Fruit fly (Drosophila melanogaster) whole organism, adult: ENCODE data around the gene boi.

Experiments
- CG11617 ChIP-seq: fragments of 200-800 bp; sonication (Bioruptor generic); optimal IDR thresholded peaks from 2 replicates; lab custom pipeline; 2017; ENCODE audit warnings: mild to moderate bottlenecking, missing biosample characterization, missing genetic modification reagents, missing genetic modification characterization
- CG12768 ChIP-seq: fragments of 200-800 bp; sonication (Bioruptor generic); optimal IDR thresholded peaks from 2 replicates; lab custom pipeline; 2017; ENCODE audit warnings: missing biosample characterization, missing genetic modification characterization, mild to moderate bottlenecking, moderate library complexity, missing genetic modification reagents
- CG14711 ChIP-seq: fragments of 200-800 bp; sonication (Bioruptor generic); optimal IDR thresholded peaks from 2 replicates; lab custom pipeline; 2018; ENCODE audit warnings: missing biosample characterization, mild to moderate bottlenecking, missing genetic modification characterization, moderate library complexity
- CG1620 ChIP-seq: fragments of 200-800 bp; sonication (Bioruptor generic); optimal IDR thresholded peaks from 2 replicates; lab custom pipeline; 2016; ENCODE audit warnings: missing biosample characterization, missing genetic modification characterization
- CG33017 ChIP-seq: fragments of 200-800 bp; sonication (Bioruptor generic); optimal IDR thresholded peaks from 2 replicates; lab custom pipeline; 2018; ENCODE audit warnings: missing biosample characterization, mild to moderate bottlenecking, missing genetic modification characterization, moderate library complexity
- CG5204 ChIP-seq: fragments of 200-800 bp; sonication (Bioruptor generic); optimal IDR thresholded peaks from 2 replicates; lab custom pipeline; 2016; ENCODE audit warnings: missing biosample characterization, missing genetic modification characterization
- CG7045 ChIP-seq: fragments of 200-800 bp; sonication (Bioruptor generic); optimal IDR thresholded peaks from 2 replicates; lab custom pipeline; 2017; ENCODE audit warnings: missing biosample characterization, mild to moderate bottlenecking, missing genetic modification characterization
- CG7101 ChIP-seq: fragments of 200-800 bp; sonication (Bioruptor generic); optimal IDR thresholded peaks from 2 replicates; lab custom pipeline; 2018; ENCODE audit warnings: missing biosample characterization, mild to moderate bottlenecking, missing genetic modification characterization, moderate library complexity
- Clk ChIP-seq: fragments of 200-800 bp; sonication (Bioruptor generic); optimal IDR thresholded peaks from 2 replicates; lab custom pipeline; 2017; ENCODE audit warnings: missing biosample characterization, missing genetic modification characterization
- Crg-1 ChIP-seq: fragments of 200-800 bp; sonication (Bioruptor generic); optimal IDR thresholded peaks from 2 replicates; lab custom pipeline; 2016; ENCODE audit warnings: missing biosample characterization, missing genetic modification characterization
- Hr96 ChIP-seq: fragments of 200-800 bp; sonication (Bioruptor generic); optimal IDR thresholded peaks from 2 replicates; lab custom pipeline; 2016; ENCODE audit warnings: missing biosample characterization, missing genetic modification characterization
- Mnt ChIP-seq: fragments of 200-800 bp; sonication (Bioruptor generic); optimal IDR thresholded peaks from 2 replicates; lab custom pipeline; 2016; ENCODE audit warnings: missing biosample characterization, mild to moderate bottlenecking, missing genetic modification characterization
- bab1 ChIP-seq: fragments of 200-800 bp; sonication (Bioruptor generic); optimal IDR thresholded peaks from 3 replicates; lab custom pipeline; 2019; ENCODE audit warnings: missing biosample characterization, mild to moderate bottlenecking, missing genetic modification characterization, moderate library complexity
- cic ChIP-seq: fragments of 200-800 bp; sonication (Bioruptor generic); optimal IDR thresholded peaks from 2 replicates; lab custom pipeline; 2017; ENCODE audit warnings: missing biosample characterization, mild to moderate bottlenecking, missing genetic modification characterization, moderate library complexity
- kay ChIP-seq: fragments of 200-800 bp; sonication (Bioruptor generic); peaks from one replicate; lab custom pipeline; 2016; ENCODE audit warnings: missing biosample characterization, missing genetic modification characterization, borderline replicate concordance
- ovo ChIP-seq: fragments of 200-800 bp; sonication (Bioruptor generic); optimal IDR thresholded peaks from 2 replicates; lab custom pipeline; 2016; ENCODE audit warnings: missing biosample characterization, missing genetic modification characterization
- pad ChIP-seq: fragments of 200-800 bp; sonication (Bioruptor generic); optimal IDR thresholded peaks from 3 replicates; lab custom pipeline; 2017; ENCODE audit warnings: missing biosample characterization, missing genetic modification characterization, mild to moderate bottlenecking, moderate library complexity, missing genetic modification reagents
- tj ChIP-seq: fragments of 200-800 bp; sonication (Bioruptor generic); optimal IDR thresholded peaks from 3 replicates; lab custom pipeline; 2017; ENCODE audit warnings: missing biosample characterization, mild to moderate bottlenecking, missing genetic modification characterization, moderate library complexity
- toe ChIP-seq: fragments of 200-800 bp; sonication (Bioruptor generic); optimal IDR thresholded peaks from 2 replicates; lab custom pipeline; 2016; ENCODE audit warnings: missing biosample characterization, missing genetic modification characterization

Gene boi

DNA sequence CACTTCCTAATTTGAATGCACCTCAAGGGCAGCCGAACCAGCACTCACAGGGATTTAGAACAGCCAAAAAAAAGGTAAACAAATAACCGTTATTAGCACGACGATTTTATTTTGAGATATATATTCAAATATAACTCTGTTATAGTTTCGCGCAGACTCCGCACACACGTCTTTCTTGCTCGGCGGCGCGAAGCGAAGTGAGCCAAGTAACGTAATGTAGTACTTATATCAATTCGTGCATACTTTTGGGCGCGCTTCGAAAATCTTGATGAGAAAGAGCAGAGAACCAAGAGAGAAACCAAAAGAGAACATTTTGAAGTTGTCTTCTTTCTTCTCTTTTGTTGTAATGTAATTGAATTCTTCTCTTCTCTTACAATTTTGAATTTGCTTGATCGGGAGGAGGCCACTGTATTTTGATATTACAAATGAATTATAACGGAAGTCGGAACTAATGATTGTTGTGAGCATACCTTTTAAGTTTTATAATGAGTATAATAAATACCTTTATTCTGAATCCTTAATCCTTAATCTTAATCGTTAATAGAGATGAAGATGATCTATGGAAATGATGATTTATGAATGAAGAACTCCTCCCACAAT is at the start of gene boi:
Gene boi (minus strand): TSS at position 201 of the 600 bp plus-strand sequence.
- TF ChIP-seq kay (GFP tag; lab: Kevin White, UChicago) (no peak), CG5204 (GFP tag; lab: Kevin White, UChicago) (no peak), Mnt (GFP tag; lab: Kevin White, UChicago) (no peak), Clk (GFP tag; lab: Kevin White, UChicago) (no peak)

DNA sequence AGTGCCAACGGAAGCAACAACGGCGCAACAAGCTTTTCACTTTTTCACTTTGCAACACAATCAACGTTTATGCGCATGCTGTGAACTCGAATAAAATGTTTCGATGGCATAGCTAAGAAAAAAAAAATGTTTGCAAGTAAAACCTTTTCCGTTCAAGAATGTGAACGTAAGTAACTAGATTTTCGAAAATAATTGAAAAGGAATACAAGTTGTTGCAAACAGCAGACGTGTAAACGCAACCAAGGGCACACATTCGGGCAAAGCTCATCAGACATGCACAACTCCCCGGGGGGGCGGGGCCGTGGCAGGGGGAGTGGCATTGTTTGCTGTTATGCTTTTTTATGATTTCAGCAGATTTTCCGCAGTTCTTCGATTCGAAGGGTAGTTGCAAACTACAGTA is 48.5 kb upstream of the boi start:
- TF ChIP-seq Hr96 (GFP tag; lab: Kevin White, UChicago) (no peak), CG14711 (tag; lab: Kevin White, UChicago) (peak; percentile 21), tj (peak; percentile 44), cic (no peak), bab1 (GFP tag; lab: Kevin White, UChicago) (peak; percentile 58)

DNA sequence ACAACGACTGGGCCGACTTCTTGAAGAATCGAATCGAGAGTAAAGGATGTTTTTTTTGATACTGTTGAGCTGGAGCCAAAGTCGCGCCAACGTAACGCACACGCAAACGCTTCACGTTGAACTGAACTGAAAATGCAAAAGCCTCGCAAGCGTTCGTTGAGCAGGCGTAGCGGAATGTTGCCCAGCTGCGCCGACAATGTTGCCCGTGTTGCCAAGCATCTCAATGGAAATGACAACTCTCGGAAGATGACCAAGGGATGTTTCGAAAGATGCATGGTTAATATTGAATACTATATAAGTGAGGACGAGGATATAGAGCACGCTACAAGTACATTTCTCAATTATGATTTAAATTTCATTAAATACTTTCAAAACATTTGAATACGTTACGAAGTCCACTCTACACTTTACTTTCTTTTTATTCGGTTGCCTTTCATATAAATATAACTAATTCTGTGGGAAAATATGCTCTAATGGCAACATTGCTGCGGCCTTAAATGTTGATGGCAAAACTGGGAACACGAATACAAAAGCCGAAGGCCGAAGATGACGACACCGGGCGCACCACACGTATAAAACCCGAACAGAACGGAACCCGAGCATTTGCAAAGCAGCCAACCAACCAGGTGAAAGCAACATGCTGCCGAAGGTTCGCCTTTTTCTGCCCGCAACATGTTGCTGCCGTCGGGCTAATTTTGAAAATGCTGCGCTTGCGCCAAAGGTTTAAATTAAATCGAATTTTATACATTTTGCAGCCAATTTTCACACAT is 47.9 kb upstream of the boi start:
- TF ChIP-seq CG33017 (no peak), pad (GFP tag; lab: Kevin White, UChicago) (no peak), bab1 (GFP tag; lab: Kevin White, UChicago) (no peak), Hr96 (GFP tag; lab: Kevin White, UChicago) (no peak), Mnt (GFP tag; lab: Kevin White, UChicago) (no peak), Crg-1 (GFP tag; lab: Kevin White, UChicago) (no peak), ovo (no peak), cic (no peak), kay (GFP tag; lab: Kevin White, UChicago) (no peak), CG7045 (GFP tag; lab: Kevin White, UChicago) (no peak), CG5204 (GFP tag; lab: Kevin White, UChicago) (no peak), CG1620 (GFP tag; lab: Kevin White, UChicago) (no peak), tj (no peak), CG12768 (GFP tag; lab: Kevin White, UChicago) (no peak), toe (GFP tag; lab: Kevin White, UChicago) (no peak), CG7101 (tag; lab: Kevin White, UChicago) (no peak), CG11617 (GFP tag; lab: Kevin White, UChicago) (no peak), CG14711 (tag; lab: Kevin White, UChicago) (no peak)

DNA sequence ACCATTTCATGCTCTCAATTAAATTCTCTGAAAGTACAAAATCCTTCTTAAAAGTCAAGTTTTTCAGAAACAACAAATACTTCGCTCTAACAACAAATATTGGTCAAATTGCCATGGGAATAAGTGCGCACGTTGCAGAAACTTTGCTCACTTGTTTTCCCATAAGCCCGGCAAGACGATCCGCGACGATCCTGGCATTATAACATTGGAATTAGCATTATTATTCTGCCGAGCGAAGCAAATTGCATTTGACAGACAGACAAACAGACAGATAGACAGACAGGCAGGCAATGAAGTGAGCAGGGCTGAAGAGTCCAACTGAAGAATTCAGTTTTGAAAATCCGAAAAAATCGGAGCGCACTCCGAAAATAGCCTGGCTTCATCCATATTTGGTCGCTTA is 46.4 kb upstream of the boi start:
- no peak for TF ChIP-seq ovo
- no peak for TF ChIP-seq CG7045 (GFP tag; lab: Kevin White, UChicago)
- no peak for TF ChIP-seq bab1 (GFP tag; lab: Kevin White, UChicago)
- no peak for TF ChIP-seq pad (GFP tag; lab: Kevin White, UChicago)
- TF ChIP-seq Clk (GFP tag; lab: Kevin White, UChicago), result no peak
- no peak for TF ChIP-seq CG33017
- no peak for TF ChIP-seq Hr96 (GFP tag; lab: Kevin White, UChicago)
- peak; percentile 93 for TF ChIP-seq tj

DNA sequence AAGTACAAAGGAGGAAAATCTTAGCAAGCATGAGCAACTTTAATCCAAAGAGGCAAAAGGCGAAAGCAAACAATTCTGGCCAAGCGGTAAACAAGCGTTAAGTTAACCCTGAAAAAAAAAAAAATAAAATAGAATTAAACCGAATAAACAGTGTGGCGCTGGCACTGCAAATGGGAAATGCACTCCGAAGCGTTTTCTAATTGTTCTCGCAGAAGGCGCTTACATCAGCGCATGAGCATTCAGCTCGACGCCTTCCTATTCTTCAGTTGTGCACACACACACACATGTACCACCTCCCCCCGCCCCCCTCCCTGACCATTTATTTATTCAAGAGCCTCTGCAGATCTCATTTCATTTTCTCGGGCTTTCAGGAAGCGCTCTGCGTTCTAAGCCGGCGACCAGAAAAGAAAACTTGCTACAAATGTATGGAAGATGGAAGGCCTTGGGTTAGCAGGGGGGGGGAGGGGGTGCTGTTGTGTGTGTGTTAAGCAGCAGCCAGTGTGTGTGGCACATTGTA is 41.5 kb upstream of the boi start:
- TF ChIP-seq kay (GFP tag; lab: Kevin White, UChicago) (peak; percentile 50), CG11617 (GFP tag; lab: Kevin White, UChicago) (no peak), tj (peak; percentile 92)

DNA sequence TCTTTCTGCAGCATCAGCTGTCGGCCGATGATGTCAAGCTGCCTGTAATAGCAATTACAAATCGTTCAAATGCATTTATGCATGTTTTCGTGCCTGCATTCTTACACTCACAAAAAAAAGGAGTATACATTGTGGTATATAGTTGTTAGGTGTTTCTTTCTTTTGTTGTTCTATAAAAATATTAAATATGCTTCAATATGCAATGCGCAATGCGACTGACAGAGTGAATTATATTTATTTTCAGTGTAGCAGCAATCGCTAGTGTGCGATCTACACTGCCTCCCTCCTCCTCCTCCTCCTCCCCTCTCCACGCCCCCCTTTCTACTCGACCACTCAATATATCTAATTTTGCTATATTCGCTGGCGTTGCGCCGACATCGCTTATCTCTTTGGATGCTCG is 39.0 kb upstream of the boi start:
- TF ChIP-seq cic (no peak), tj (peak; percentile 12), CG11617 (GFP tag; lab: Kevin White, UChicago) (no peak), CG12768 (GFP tag; lab: Kevin White, UChicago) (no peak), CG1620 (GFP tag; lab: Kevin White, UChicago) (no peak)

DNA sequence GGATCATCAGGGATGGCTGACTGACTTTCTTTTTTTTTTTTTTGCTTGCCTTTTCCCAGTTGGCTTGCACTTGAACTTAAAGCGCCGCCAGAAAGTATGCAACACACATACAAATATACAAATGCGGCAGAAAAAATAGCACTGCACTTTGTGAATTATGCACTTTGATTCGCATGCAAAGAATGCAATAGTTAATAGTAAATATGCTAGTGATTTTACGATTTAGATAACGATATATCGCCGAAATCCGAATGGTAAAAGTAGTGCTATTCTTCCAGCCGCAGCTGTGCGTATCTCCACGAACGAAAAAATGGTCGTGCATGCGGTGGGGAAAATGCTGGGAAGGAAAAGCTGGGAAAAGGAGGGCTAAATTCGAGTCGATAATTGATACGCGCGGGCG is 33.6 kb upstream of the boi start:
- TF ChIP-seq CG7101 (tag; lab: Kevin White, UChicago) (no peak), CG5204 (GFP tag; lab: Kevin White, UChicago) (no peak), toe (GFP tag; lab: Kevin White, UChicago) (no peak), kay (GFP tag; lab: Kevin White, UChicago) (no peak), tj (no peak), Hr96 (GFP tag; lab: Kevin White, UChicago) (no peak), CG14711 (tag; lab: Kevin White, UChicago) (no peak), Clk (GFP tag; lab: Kevin White, UChicago) (no peak), Mnt (GFP tag; lab: Kevin White, UChicago) (no peak), cic (no peak), ovo (no peak), CG7045 (GFP tag; lab: Kevin White, UChicago) (no peak)
